Worm (Caenorhabditis elegans): Measurements from ENCODE around the gene dnc-1.

The dnc-1 gene

ce11 chrIV:10936906-10937540, 4.0 kb upstream of the dnc-1 start, which contains the start of gene fic-1 (continued):
- TF ChIP-seq pag-3 (tag; optimal IDR thresholded peaks at IDR 0.05; ENCODE audit: borderline replicate concordance, insufficient read depth) (no peak), elt-3 (tag; optimal IDR thresholded peaks at IDR 0.05) (no peak), lin-13 (GFP tag; optimal IDR thresholded peaks at IDR 0.05) (peak; percentile 14), nhr-85 (tag) (peak; percentile 57), irx-1 (tag; optimal IDR thresholded peaks at IDR 0.05) (peak; percentile 57), nhr-11 (tag; optimal IDR thresholded peaks at IDR 0.05) (no peak), lin-15B (tag; optimal IDR thresholded peaks at IDR 0.05) (no peak), ceh-82 (tag; optimal IDR thresholded peaks at IDR 0.05) (peak; percentile 60 to 75 (median 63)), unc-62 (GFP tag; optimal IDR thresholded peaks at IDR 0.05) (no peak), pqm-1 (tag; optimal IDR thresholded peaks at IDR 0.05) (no peak), aly-2 (tag; optimal IDR thresholded peaks at IDR 0.05) (no peak)

ce11 chrIV:10935853-10936491, 3.0 kb upstream of the dnc-1 start, which contains the start of gene lgg-2:
Gene lgg-2 (minus strand): TSS chrIV:10935903.
- peak; percentile 89 for TF ChIP-seq elt-2 (tag; optimal IDR thresholded peaks at IDR 0.05)
- TF ChIP-seq egl-13 (tag; optimal IDR thresholded peaks at IDR 0.05): peak; percentile 92
- TF ChIP-seq swsn-7 (tag; optimal IDR thresholded peaks at IDR 0.05): peak; percentile 99
- no peak for TF ChIP-seq Y116A8C.19 (tag; optimal IDR thresholded peaks at IDR 0.05; ENCODE audit: borderline replicate concordance)
- TF ChIP-seq unc-62 (GFP tag; optimal IDR thresholded peaks at IDR 0.05): no peak
- TF ChIP-seq nhr-19 (GFP tag; conservative IDR thresholded peaks at IDR 0.05): peak; percentile 96
- peak; percentile 55 for TF ChIP-seq aly-2 (tag; optimal IDR thresholded peaks at IDR 0.05)
- peak; percentile 79 for TF ChIP-seq ceh-88 (GFP tag; IDR thresholded peaks at IDR 0.05)
- TF ChIP-seq mab-9 (GFP tag; IDR thresholded peaks at IDR 0.05): peak; percentile 84
- peak; percentile 88 for TF ChIP-seq skn-1 (tag; optimal IDR thresholded peaks at IDR 0.05)
- peak; percentile 98 for TF ChIP-seq ztf-4 (tag; optimal IDR thresholded peaks at IDR 0.05)
- TF ChIP-seq unc-130 (tag; optimal IDR thresholded peaks at IDR 0.05): no peak
- peak; percentile 89 to 92 for TF ChIP-seq efl-1 (optimal IDR thresholded peaks at IDR 0.05)
- peak; percentile 68 to 97 for TF ChIP-seq efl-1 (GFP tag; optimal IDR thresholded peaks at IDR 0.05 in 1 of 2)
- TF ChIP-seq nhr-28 (tag; optimal IDR thresholded peaks at IDR 0.05): no peak
- TF ChIP-seq C34B4.2 (tag; optimal IDR thresholded peaks at IDR 0.05): no peak
- peak; percentile 93 for TF ChIP-seq xbp-1 (tag; optimal IDR thresholded peaks at IDR 0.05)
- TF ChIP-seq pax-3 (tag; optimal IDR thresholded peaks at IDR 0.05): peak; percentile 86
- TF ChIP-seq grh-1 (GFP tag; IDR thresholded peaks at IDR 0.05): peak; percentile 86
- no peak for TF ChIP-seq fkh-4 (tag; optimal IDR thresholded peaks at IDR 0.05; ENCODE audit: borderline replicate concordance)
- TF ChIP-seq ceh-63 (GFP tag; optimal IDR thresholded peaks at IDR 0.05): no peak
- TF ChIP-seq sup-37 (GFP tag; optimal IDR thresholded peaks at IDR 0.05): peak; percentile 73
- peak; percentile 93 for TF ChIP-seq dsc-1 (tag; optimal IDR thresholded peaks at IDR 0.05)
- no peak for TF ChIP-seq tlp-1 (tag; optimal IDR thresholded peaks at IDR 0.05)
- peak in 4 of 6 experiments; percentile 7 to 84 (median 62) for TF ChIP-seq elt-3 (tag; optimal IDR thresholded peaks at IDR 0.05)
- peak; percentile 99 for TF ChIP-seq nhr-20 (tag; optimal IDR thresholded peaks at IDR 0.05)
- no peak for TF ChIP-seq ets-5 (GFP tag; IDR thresholded peaks at IDR 0.05)
- peak; percentile 93 for TF ChIP-seq ceh-8 (GFP tag; optimal IDR thresholded peaks at IDR 0.05)
- peak; percentile 92 for TF ChIP-seq isw-1 (GFP tag; IDR thresholded peaks at IDR 0.05)
- TF ChIP-seq nhr-12 (tag; optimal IDR thresholded peaks at IDR 0.05): no peak
- TF ChIP-seq egl-27 (tag; optimal IDR thresholded peaks at IDR 0.05): peak; percentile 52 to 76
- peak; percentile 36 for TF ChIP-seq pqm-1 (tag; optimal IDR thresholded peaks at IDR 0.05)
- TF ChIP-seq C04F5.9 (tag; optimal IDR thresholded peaks at IDR 0.05): peak; percentile 79
- no peak for TF ChIP-seq hlh-4 (tag; optimal IDR thresholded peaks at IDR 0.05)
- peak in 1 of 2 experiments; percentile 85 for TF ChIP-seq ztf-11 (tag; optimal IDR thresholded peaks at IDR 0.05)
- peak; percentile 96 for TF ChIP-seq rnt-1 (tag; optimal IDR thresholded peaks at IDR 0.05)
- peak; percentile 92 for TF ChIP-seq fkh-8 (tag; optimal IDR thresholded peaks at IDR 0.05)
- peak; percentile 29; the same call in 1 of the 2 replicates for TF ChIP-seq unc-98 (GFP tag; IDR thresholded peaks at IDR 0.05)
- peak; percentile 95 for TF ChIP-seq lin-13 (GFP tag; optimal IDR thresholded peaks at IDR 0.05)
- TF ChIP-seq mep-1 (tag; optimal IDR thresholded peaks at IDR 0.05): peak; percentile 98
- TF ChIP-seq mdl-1 (tag; optimal IDR thresholded peaks at IDR 0.05): peak; percentile 62 to 98
- TF ChIP-seq ceh-82 (tag; optimal IDR thresholded peaks at IDR 0.05): peak; percentile 90 to 95 (median 94)
- TF ChIP-seq lir-3 (tag; optimal IDR thresholded peaks at IDR 0.05; ENCODE audit: poor library complexity): peak; percentile 91

Data from whole organism, L1 larva.